Fruit fly (Drosophila melanogaster): Measurements from ENCODE around the gene Fpgs2.

- TF ChIP-seq CG32767 (GFP tag; IDR thresholded peaks at IDR 0.05), result no peak
- no peak for TF ChIP-seq CG14441 (GFP tag; IDR thresholded peaks at IDR 0.05)
- TF ChIP-seq CG34422 (GFP tag; IDR thresholded peaks at IDR 0.05), result no peak
- no peak for TF ChIP-seq az2 (GFP tag; optimal IDR thresholded peaks at IDR 0.05)
- TF ChIP-seq trem (tag; optimal IDR thresholded peaks at IDR 0.05), result no peak
Observed at dm6 chr2L:3914188-3914587, at the start of gene Fpgs2.

All from whole organism, embryonic.